Worm (Caenorhabditis elegans) whole organism, midembryonic: ENCODE results near the gene lido-9.

ENCODE experiments used
- cog-1 ChIP-seq: sonication (generic microtip); optimal IDR thresholded peaks from 2 replicates; lab custom pipeline; 2016; ENCODE audit warnings: missing genetic modification characterization, missing compliant biosample characterization
- flt-1 ChIP-seq: fragments of 200-800 bp; sonication (Bioruptor generic); IDR thresholded peaks from 2 replicates; pipeline ENCODE4 v1.3.6; 2022; ENCODE audit warnings: missing genetic modification characterization, missing compliant biosample characterization

DNA sequence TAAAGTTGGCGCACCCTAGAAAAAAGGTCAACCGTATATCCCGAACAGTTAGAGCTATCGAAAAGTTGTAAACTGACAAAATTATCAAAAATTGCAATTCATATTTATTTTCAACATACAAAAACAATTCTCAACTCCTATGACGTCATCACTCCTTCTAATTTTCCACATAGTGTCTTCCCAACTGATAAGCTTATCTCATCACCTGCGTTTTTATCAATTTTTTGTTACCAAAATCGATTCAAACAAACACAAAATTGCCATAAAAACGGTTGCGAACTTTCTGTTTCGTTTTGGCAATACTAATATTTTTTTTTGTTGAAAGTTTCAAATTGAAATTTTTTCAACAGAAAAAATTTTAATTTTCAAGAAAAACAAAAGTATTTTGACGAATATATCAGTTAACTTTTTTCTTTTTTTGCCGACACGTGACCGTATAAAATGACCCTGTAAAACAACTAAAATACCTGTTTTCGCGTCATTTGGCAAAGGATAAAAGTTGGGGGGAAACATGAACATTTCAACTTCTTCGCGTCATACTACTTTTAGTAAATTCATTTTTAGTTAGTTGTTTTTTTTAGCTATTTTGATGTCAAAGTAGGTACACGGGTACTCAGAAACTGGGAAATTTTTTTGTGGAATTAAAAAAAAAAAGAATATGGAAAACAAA is 24.9 kb upstream of the lido-9 start:
- TF ChIP-seq flt-1 (GFP tag; lab: Robert Waterston, UW), result no peak
- TF ChIP-seq cog-1 (tag; lab: Kevin White, UChicago), result no peak
